Worm (Caenorhabditis elegans): ENCODE measurements around the gene T01B7.9.

Gene T01B7.9

DNA sequence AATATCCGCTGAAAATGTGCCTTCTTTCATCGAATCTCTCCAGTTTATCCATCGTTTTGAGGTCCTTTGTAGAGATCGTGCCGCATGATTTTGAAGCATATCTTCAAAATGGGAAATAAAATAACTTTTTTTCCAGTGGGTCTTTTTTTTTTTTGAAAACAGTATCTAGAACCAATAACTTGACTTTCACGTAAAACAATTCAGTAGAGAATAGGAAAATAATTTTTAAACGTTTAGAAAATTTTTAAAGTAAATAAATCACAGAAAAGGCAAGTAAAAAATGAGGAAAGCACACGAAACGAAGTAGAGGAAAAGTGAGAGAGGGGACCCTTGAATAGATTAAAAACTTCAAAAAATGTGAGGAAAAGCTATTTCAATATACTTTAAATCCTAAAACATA lies 27.8 kb downstream of the T01B7.9 start, which contains the start of gene chdh-1:
Gene chdh-1 (minus strand): TSS at position 101 of the 400 bp plus-strand sequence.
- TF ChIP-seq unc-62 (GFP tag; optimal IDR thresholded peaks at IDR 0.05) = no peak

DNA sequence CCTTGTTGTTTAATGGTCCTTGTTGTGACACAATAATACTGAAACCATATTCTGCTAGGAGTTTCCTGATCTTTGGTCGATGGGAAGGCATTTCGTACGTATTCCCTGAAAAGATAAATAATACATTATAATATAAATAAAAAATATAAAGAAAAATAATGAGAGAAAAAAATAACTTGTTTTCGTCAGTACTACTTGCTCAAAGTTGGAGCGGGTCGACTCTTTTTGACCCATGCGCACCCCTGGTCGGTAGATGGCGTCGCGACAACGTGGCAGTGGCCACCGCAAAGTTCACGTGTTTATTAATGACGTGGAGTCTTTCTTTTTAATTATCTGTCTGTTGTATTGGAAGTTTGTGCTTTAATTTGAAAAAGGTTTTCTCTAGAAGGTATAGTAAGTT lies 30.8 kb downstream of the T01B7.9 start, which contains the start of gene C34C6.10:
Gene C34C6.10 (minus strand): TSS at position 101 of the 400 bp plus-strand sequence.
- no peak for TF ChIP-seq unc-62 (GFP tag; optimal IDR thresholded peaks at IDR 0.05)

DNA sequence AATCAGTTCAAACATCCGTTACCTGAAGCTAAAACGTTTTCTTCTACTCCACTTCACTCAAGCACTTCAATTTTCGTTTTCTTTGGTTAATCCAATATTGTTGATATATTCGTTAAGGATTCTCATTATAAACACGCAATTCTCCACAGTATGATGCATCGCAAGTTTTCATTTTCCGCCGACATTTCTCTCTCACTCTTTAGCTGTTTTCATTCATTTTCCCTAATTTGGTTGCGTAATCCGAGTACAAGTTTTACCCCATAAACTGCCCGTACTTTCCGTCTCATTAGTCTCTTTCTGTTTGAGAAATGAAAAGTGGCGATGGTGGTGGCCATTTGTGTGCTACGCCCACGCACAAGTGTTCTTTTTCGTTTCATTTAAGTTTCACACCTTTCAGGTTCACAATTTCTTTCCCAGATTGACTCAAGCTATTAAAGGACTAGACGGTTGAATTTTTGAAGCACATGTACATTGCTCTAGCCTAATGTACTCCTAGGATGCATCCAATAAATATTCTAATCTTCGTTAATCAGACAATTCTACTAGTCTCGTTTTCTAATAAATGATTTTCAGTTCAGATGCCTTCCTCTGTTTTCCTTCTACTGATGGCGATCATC lies 35.1 kb downstream of the T01B7.9 start, which contains the start of gene C34C6.3:
Gene C34C6.3 (plus strand): TSS at position 567 of the 617 bp plus-strand sequence.
- TF ChIP-seq unc-62 (GFP tag; optimal IDR thresholded peaks at IDR 0.05) = no peak

ce11 chrII:8685623-8686022 lies 41.0 kb downstream of the T01B7.9 start, which contains the start of gene C34C6.9:
TSS of gene C34C6.9 (plus strand) at chrII:8685923.
- TF ChIP-seq unc-62 (GFP tag; optimal IDR thresholded peaks at IDR 0.05) = no peak

DNA sequence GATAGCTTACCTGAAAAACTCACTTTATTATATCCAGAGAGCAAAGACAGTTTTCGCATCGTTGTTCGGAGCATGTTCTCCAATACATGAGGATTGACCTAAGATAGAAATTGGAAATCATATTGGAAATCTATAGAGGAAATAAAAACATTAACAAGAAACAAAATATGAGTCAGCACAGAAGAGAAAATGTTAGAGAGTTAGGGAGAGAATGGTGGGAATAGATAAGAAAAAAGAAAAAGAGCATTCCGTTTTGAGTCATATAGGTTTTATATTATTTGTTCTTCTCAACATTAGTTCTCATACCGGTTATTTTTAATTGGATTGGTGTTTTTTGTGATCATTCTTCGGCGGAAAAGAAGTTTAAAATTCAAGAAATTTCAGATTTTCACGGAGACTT lies 41.8 kb downstream of the T01B7.9 start, which contains the start of gene hgap-2:
Gene hgap-2 (minus strand): TSS at position 101 of the 400 bp plus-strand sequence.
- no peak for TF ChIP-seq unc-62 (GFP tag; optimal IDR thresholded peaks at IDR 0.05)

DNA sequence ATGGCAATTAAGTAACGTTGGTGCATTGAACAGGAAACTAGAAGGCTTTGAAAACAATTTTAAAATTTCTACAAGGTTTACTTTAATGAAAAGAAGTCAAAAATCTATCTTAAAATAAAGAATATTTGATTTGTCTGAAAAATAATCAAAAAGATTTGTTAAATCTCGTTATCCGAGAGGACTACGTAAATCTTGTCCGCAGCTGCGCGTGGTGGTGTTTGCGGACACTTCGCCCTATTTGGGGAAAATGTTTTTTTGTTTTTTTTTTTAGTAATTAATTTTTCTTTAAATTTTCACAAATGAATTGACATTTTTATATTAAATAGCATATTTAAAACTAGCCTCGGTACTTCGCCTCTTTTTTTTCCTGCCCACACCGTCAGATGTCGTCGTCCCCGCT lies 42.7 kb downstream of the T01B7.9 start:
- no peak for TF ChIP-seq unc-62 (GFP tag; optimal IDR thresholded peaks at IDR 0.05)

- no peak for TF ChIP-seq unc-62 (GFP tag; optimal IDR thresholded peaks at IDR 0.05)
Observed at ce11 chrII:8679799-8680198, 46.8 kb downstream of the T01B7.9 start.

Measured in whole organism, dauer.